Worm (Caenorhabditis elegans): ENCODE data around the gene R05H10.3.

ce11 chrII:14903611-14904010 is 33.9 kb downstream of the R05H10.3 start:
- TF ChIP-seq lsy-2 (tag; optimal IDR thresholded peaks at IDR 0.05), result no peak
- no peak for TF ChIP-seq sem-2 (GFP tag; optimal IDR thresholded peaks at IDR 0.05)
- no peak for TF ChIP-seq mep-1 (tag; optimal IDR thresholded peaks at IDR 0.05)
- TF ChIP-seq ceh-39 (tag; optimal IDR thresholded peaks at IDR 0.05), result no peak
- TF ChIP-seq drap-1 (GFP tag; optimal IDR thresholded peaks at IDR 0.05), result no peak
- TF ChIP-seq mab-5 (tag; optimal IDR thresholded peaks at IDR 0.05), result no peak
- TF ChIP-seq unc-62 (GFP tag; optimal IDR thresholded peaks at IDR 0.05), result no peak

Data from whole organism, mixed stage, embryonic.